Fruit fly (Drosophila melanogaster): Measurements from ENCODE around the gene CG4891.

The CG4891 gene

dm6 chr2L:16094697-16095096, at the start of gene CG4891:
Gene CG4891 (plus strand): TSS chr2L:16094997.
- TF ChIP-seq foxo (GFP tag; optimal IDR thresholded peaks at IDR 0.05), result no peak
- no peak for TF ChIP-seq dl (GFP tag; optimal IDR thresholded peaks at IDR 0.05; ENCODE audit: insufficient read depth in 1 of 2, partially characterized antibody in 2 of 2)
- TF ChIP-seq Mio (GFP tag; optimal IDR thresholded peaks at IDR 0.05), result no peak
- TF ChIP-seq woc (GFP tag; optimal IDR thresholded peaks at IDR 0.05), result no peak
- TF ChIP-seq HLH106 (tag; optimal IDR thresholded peaks at IDR 0.05), result no peak
- no peak for TF ChIP-seq Jra (GFP tag; optimal IDR thresholded peaks at IDR 0.05)
- TF ChIP-seq Rel (GFP tag; optimal IDR thresholded peaks at IDR 0.05), result no peak
- no peak for TF ChIP-seq Rel (tag; optimal IDR thresholded peaks at IDR 0.05)
- TF ChIP-seq Dfd (GFP tag; optimal IDR thresholded peaks at IDR 0.05), result no peak
- no peak for TF ChIP-seq Hr78 (GFP tag; optimal IDR thresholded peaks at IDR 0.05)
- TF ChIP-seq Myc (optimal IDR thresholded peaks at IDR 0.05), result no peak
- TF ChIP-seq Dif (GFP tag; optimal IDR thresholded peaks at IDR 0.05; ENCODE audit: partially characterized antibody), result no peak
- TF ChIP-seq sv (GFP tag; optimal IDR thresholded peaks at IDR 0.05), result no peak
- no peak for TF ChIP-seq CG32264 (GFP tag; optimal IDR thresholded peaks at IDR 0.05)
- no peak for TF ChIP-seq N (GFP tag; optimal IDR thresholded peaks at IDR 0.05)
- no peak for TF ChIP-seq lola (GFP tag; optimal IDR thresholded peaks at IDR 0.05)
- no peak for TF ChIP-seq CG9705 (GFP tag; optimal IDR thresholded peaks at IDR 0.05)
- TF ChIP-seq brk (GFP tag; optimal IDR thresholded peaks at IDR 0.05), result no peak
- no peak for TF ChIP-seq h (GFP tag; optimal IDR thresholded peaks at IDR 0.05)
- TF ChIP-seq Sp1 (GFP tag; optimal IDR thresholded peaks at IDR 0.05), result no peak
- no peak for TF ChIP-seq jim (GFP tag; optimal IDR thresholded peaks at IDR 0.05)

DNA sequence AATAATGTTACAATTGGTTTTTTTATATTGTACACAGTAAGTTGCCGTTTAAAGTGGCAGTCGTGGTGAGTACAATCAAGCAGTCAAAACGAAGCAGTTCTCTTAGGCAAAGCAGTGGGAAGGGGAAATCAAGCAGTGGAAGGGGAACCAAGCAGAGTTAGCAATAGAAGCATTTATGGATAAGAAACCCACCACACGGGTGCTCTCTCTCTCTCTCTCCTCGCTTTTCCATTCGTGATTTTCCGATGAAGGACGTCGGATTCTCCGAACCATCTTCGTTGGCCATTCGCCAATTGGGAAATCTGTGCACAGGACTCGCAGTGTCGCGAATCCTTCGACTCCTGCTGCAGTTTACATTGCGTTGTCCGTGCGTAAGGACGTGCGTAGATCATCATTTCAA, 45.1 kb upstream of the CG4891 start, which contains the start of gene beat-Ia:
beat-Ia (plus strand) TSS at position 319 of the 400 bp plus-strand sequence.
- TF ChIP-seq jim (GFP tag; optimal IDR thresholded peaks at IDR 0.05) (no peak), Myc (optimal IDR thresholded peaks at IDR 0.05) (peak; percentile 64), psq (GFP tag; optimal IDR thresholded peaks at IDR 0.05) (no peak), N (GFP tag; optimal IDR thresholded peaks at IDR 0.05) (peak; percentile 83)

DNA sequence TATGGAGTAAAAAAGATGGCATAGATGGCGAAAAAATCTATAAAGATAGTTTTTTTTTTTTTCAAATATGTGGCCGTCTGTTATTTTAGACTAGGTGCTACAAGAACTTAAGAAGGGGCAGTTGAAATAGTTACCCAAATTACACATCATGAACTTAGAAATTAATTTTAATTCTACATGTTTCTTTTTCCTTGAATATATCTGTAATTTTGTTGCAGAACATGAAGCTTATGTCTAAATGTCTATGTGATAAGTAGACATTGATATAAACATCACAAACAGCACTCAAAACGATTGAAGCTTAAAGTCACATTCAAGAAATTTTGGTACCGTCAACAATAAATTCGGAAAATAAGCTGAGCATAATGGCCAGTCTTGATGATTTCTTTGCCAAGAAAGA, 38.4 kb downstream of the CG4891 start, which contains the start of gene CG4892:
CG4892 (plus strand) TSS at position 301 of the 400 bp plus-strand sequence.
- no peak for TF ChIP-seq GATAd (GFP tag; optimal IDR thresholded peaks at IDR 0.05)
- no peak for TF ChIP-seq ey (GFP tag; optimal IDR thresholded peaks at IDR 0.05)
- TF ChIP-seq Sp1 (GFP tag; optimal IDR thresholded peaks at IDR 0.05), result no peak
- TF ChIP-seq pan (optimal IDR thresholded peaks at IDR 0.05), result no peak
- TF ChIP-seq foxo (GFP tag; optimal IDR thresholded peaks at IDR 0.05), result no peak
- TF ChIP-seq dsf (GFP tag; optimal IDR thresholded peaks at IDR 0.05; ENCODE audit: borderline replicate concordance), result no peak

DNA sequence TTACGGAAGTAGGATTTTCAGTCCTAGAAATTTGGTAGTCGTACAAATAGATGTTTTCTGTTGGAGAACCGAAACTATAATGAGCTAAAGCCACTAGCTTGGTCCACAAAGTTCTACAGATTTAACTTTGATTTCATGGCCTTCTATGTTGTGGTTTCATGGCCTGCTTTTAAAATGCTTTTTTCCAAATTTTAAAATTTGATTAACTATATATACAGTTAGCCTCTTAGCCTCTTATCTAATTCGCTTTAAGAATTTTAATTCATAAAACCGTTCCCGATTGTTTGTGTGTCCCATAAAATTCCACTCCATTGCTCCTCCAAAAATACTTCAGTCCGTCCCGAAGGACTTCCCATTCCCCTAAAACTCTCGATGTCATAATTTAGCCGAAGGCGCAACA, 40.4 kb downstream of the CG4891 start, which contains the start of gene CG34168:
CG34168 (minus strand) TSS at position 101 of the 400 bp plus-strand sequence.
- no peak for TF ChIP-seq CG9705 (GFP tag; optimal IDR thresholded peaks at IDR 0.05)
- no peak for TF ChIP-seq N (GFP tag; optimal IDR thresholded peaks at IDR 0.05)
- TF ChIP-seq Vsx2 (GFP tag; optimal IDR thresholded peaks at IDR 0.05; ENCODE audit: partially characterized antibody), result no peak
- TF ChIP-seq pan (optimal IDR thresholded peaks at IDR 0.05), result no peak
- no peak for TF ChIP-seq lola (GFP tag; optimal IDR thresholded peaks at IDR 0.05)
- TF ChIP-seq CG32264 (GFP tag; optimal IDR thresholded peaks at IDR 0.05), result no peak
- no peak for TF ChIP-seq dl (GFP tag; optimal IDR thresholded peaks at IDR 0.05; ENCODE audit: insufficient read depth in 1 of 2, partially characterized antibody in 2 of 2)
- TF ChIP-seq woc (GFP tag; optimal IDR thresholded peaks at IDR 0.05), result no peak
- no peak for TF ChIP-seq HLH106 (tag; optimal IDR thresholded peaks at IDR 0.05)
- no peak for TF ChIP-seq psq (GFP tag; optimal IDR thresholded peaks at IDR 0.05)
- TF ChIP-seq rgr (GFP tag; optimal IDR thresholded peaks at IDR 0.05), result no peak
- TF ChIP-seq Dif (GFP tag; optimal IDR thresholded peaks at IDR 0.05; ENCODE audit: partially characterized antibody), result no peak
- no peak for TF ChIP-seq sv (GFP tag; optimal IDR thresholded peaks at IDR 0.05)
- no peak for TF ChIP-seq br (GFP tag; optimal IDR thresholded peaks at IDR 0.05)
- no peak for TF ChIP-seq usp (GFP tag; optimal IDR thresholded peaks at IDR 0.05)
- TF ChIP-seq sage (GFP tag; optimal IDR thresholded peaks at IDR 0.05), result no peak
- TF ChIP-seq dsf (GFP tag; optimal IDR thresholded peaks at IDR 0.05; ENCODE audit: borderline replicate concordance), result no peak
